Fruit fly (Drosophila melanogaster) whole organism, embryonic: ENCODE measurements around the gene CG14431.

Experiments
- Bgb ChIP-seq: fragments of 200-800 bp; sonication (Bioruptor generic); IDR thresholded peaks from 2 replicates; pipeline ENCODE4 v1.3.6; 2022; ENCODE audit warnings: missing biosample characterization, missing genetic modification characterization; ENCODE audit not compliant: partially characterized antibody
- Blimp-1 ChIP-seq: fragments of 200-800 bp; sonication (Bioruptor generic); optimal IDR thresholded peaks from 3 replicates; lab custom pipeline; 2018; ENCODE audit warnings: missing biosample characterization, missing genetic modification characterization, mild to moderate bottlenecking, moderate library complexity, missing genetic modification reagents
- BtbVII ChIP-seq: fragments of 200-800 bp; sonication (Bioruptor generic); optimal IDR thresholded peaks from 3 replicates; lab custom pipeline; 2017; ENCODE audit warnings: missing biosample characterization, mild to moderate bottlenecking, missing genetic modification characterization
- CG11398 ChIP-seq: fragments of 200-800 bp; sonication (Bioruptor generic); optimal IDR thresholded peaks from 2 replicates; lab custom pipeline; 2016; ENCODE audit warnings: missing biosample characterization, missing genetic modification characterization
- CG12659 ChIP-seq: fragments of 200-800 bp; sonication (Bioruptor generic); optimal IDR thresholded peaks from 3 replicates; lab custom pipeline; 2017; ENCODE audit warnings: mild to moderate bottlenecking, missing biosample characterization, missing genetic modification reagents, missing genetic modification characterization
- CG13775 ChIP-seq: fragments of 200-800 bp; sonication (Bioruptor generic); optimal IDR thresholded peaks from 3 replicates; lab custom pipeline; 2017; ENCODE audit warnings: missing biosample characterization, mild to moderate bottlenecking, missing genetic modification characterization
- CG14441 ChIP-seq: fragments of 200-800 bp; sonication (Bioruptor generic); IDR thresholded peaks from 2 replicates; pipeline ENCODE4 v1.3.6; 2022; ENCODE audit warnings: missing biosample characterization, missing genetic modification characterization
- CG1602 ChIP-seq: fragments of 200-800 bp; sonication (Bioruptor generic); optimal IDR thresholded peaks from 3 replicates; lab custom pipeline; 2016; ENCODE audit warnings: missing biosample characterization, missing genetic modification characterization
- CG18764 ChIP-seq: fragments of 200-800 bp; sonication (Bioruptor generic); optimal IDR thresholded peaks from 3 replicates; lab custom pipeline; 2016; ENCODE audit warnings: missing biosample characterization, missing genetic modification characterization
- CG3163 ChIP-seq: fragments of 200-800 bp; sonication (Bioruptor generic); optimal IDR thresholded peaks from 3 replicates; lab custom pipeline; 2016; ENCODE audit warnings: missing biosample characterization, missing genetic modification characterization
- CG4360 ChIP-seq: fragments of 200-800 bp; sonication (Bioruptor generic); IDR thresholded peaks from 2 replicates; pipeline ENCODE4 v1.3.6; 2022; ENCODE audit warnings: missing biosample characterization, missing genetic modification characterization
- CG5180 ChIP-seq: fragments of 200-800 bp; sonication (Bioruptor generic); optimal IDR thresholded peaks from 3 replicates; lab custom pipeline; 2017; ENCODE audit warnings: missing biosample characterization, missing genetic modification characterization, mild to moderate bottlenecking, moderate library complexity, missing genetic modification reagents
- CG5953 ChIP-seq: fragments of 200-800 bp; sonication (Bioruptor generic); IDR thresholded peaks from 2 replicates; pipeline ENCODE4 v1.3.6; 2022; ENCODE audit warnings: missing biosample characterization, missing genetic modification characterization
- CG7271 ChIP-seq: fragments of 200-800 bp; sonication (Bioruptor generic); optimal IDR thresholded peaks from 2 replicates; lab custom pipeline; 2018; ENCODE audit warnings: missing biosample characterization, mild to moderate bottlenecking, missing genetic modification characterization, moderate library complexity
- CG7357 ChIP-seq: fragments of 200-800 bp; sonication (Bioruptor generic); IDR thresholded peaks from 3 replicates; pipeline ENCODE4 v1.3.6; 2022; ENCODE audit warnings: missing biosample characterization, missing genetic modification characterization
- CG7839 ChIP-seq: fragments of 200-800 bp; sonication (Bioruptor generic); optimal IDR thresholded peaks from 3 replicates; lab custom pipeline; 2018; ENCODE audit warnings: missing biosample characterization, mild to moderate bottlenecking, missing genetic modification characterization, moderate library complexity
- CG8944 ChIP-seq: fragments of 200-800 bp; sonication (Bioruptor generic); optimal IDR thresholded peaks from 3 replicates; lab custom pipeline; 2016; ENCODE audit warnings: missing biosample characterization, missing genetic modification characterization
- CG9727 ChIP-seq: fragments of 200-800 bp; sonication (Bioruptor generic); optimal IDR thresholded peaks from 3 replicates; lab custom pipeline; 2017; ENCODE audit warnings: missing biosample characterization, mild to moderate bottlenecking, missing genetic modification characterization
- CHES-1-like ChIP-seq: fragments of 200-800 bp; sonication (Bioruptor generic); optimal IDR thresholded peaks from 2 replicates; lab custom pipeline; 2016; ENCODE audit warnings: missing biosample characterization, missing genetic modification characterization
- Camta ChIP-seq: fragments of 200-800 bp; sonication (Bioruptor generic); optimal IDR thresholded peaks from 2 replicates; lab custom pipeline; 2016; ENCODE audit warnings: missing biosample characterization, missing genetic modification characterization
- D19A ChIP-seq: fragments of 200-800 bp; optimal IDR thresholded peaks from 3 replicates; lab custom pipeline; 2019; ENCODE audit warnings: missing biosample characterization, mild to moderate bottlenecking, missing genetic modification characterization, moderate library complexity
- Dek ChIP-seq: fragments of 200-800 bp; sonication (Bioruptor generic); optimal IDR thresholded peaks from 3 replicates; lab custom pipeline; 2019; ENCODE audit warnings: missing biosample characterization, mild to moderate bottlenecking, missing genetic modification characterization, moderate library complexity
- Dll ChIP-seq: fragments of 200-800 bp; sonication (Bioruptor generic); IDR thresholded peaks from 4 replicates; pipeline ENCODE4 v1.3.6; 2022; ENCODE audit warnings: missing biosample characterization, missing genetic modification characterization; ENCODE audit not compliant: partially characterized antibody
- E2f1 ChIP-seq: fragments of 200-800 bp; sonication (Bioruptor generic); IDR thresholded peaks from 2 replicates; pipeline ENCODE4 v1.3.6; 2022; ENCODE audit warnings: missing biosample characterization, missing genetic modification characterization
- HHEX ChIP-seq: fragments of 200-800 bp; sonication (Bioruptor generic); optimal IDR thresholded peaks from 3 replicates; lab custom pipeline; 2017; ENCODE audit warnings: missing biosample characterization, mild to moderate bottlenecking, missing genetic modification characterization, missing genetic modification reagents
- Mad ChIP-seq: fragments of 200-800 bp; sonication (Bioruptor generic); optimal IDR thresholded peaks from 2 replicates; lab custom pipeline; 2016; ENCODE audit warnings: missing biosample characterization, missing genetic modification characterization
- Neu2 ChIP-seq: fragments of 200-800 bp; sonication (Bioruptor generic); optimal IDR thresholded peaks from 3 replicates; lab custom pipeline; 2016; ENCODE audit warnings: missing biosample characterization, missing genetic modification characterization, borderline replicate concordance
- Rfx ChIP-seq: fragments of 200-800 bp; sonication (Bioruptor generic); IDR thresholded peaks from 2 replicates; pipeline ENCODE4 v1.3.6; 2022; ENCODE audit warnings: missing biosample characterization, missing genetic modification characterization
- Scr ChIP-seq: fragments of 200-800 bp; sonication (Bioruptor generic); IDR thresholded peaks from 2 replicates; pipeline ENCODE4 v1.3.6; 2022; ENCODE audit warnings: missing biosample characterization, missing genetic modification characterization; ENCODE audit not compliant: partially characterized antibody
- Sox100B ChIP-seq: fragments of 200-800 bp; sonication (Bioruptor generic); optimal IDR thresholded peaks from 3 replicates; lab custom pipeline; 2018; ENCODE audit warnings: missing biosample characterization, mild to moderate bottlenecking, missing genetic modification characterization
- Ssrp ChIP-seq: fragments of 200-800 bp; sonication (Bioruptor generic); optimal IDR thresholded peaks from 2 replicates; lab custom pipeline; 2018; ENCODE audit warnings: missing biosample characterization, mild to moderate bottlenecking, missing genetic modification characterization, moderate library complexity
- Trl ChIP-seq, 3 experiments: fragments of >200 bp in 2 of 3; fragments of 200-800 bp in 1 of 3; sonication (Bioruptor generic) in 1 of 3; optimal IDR thresholded peaks; 2 replicates in 1 of 3; 3 replicates in 2 of 3; lab custom pipeline; 2016 to 2017; ENCODE audit warnings: missing biosample characterization in 1 of 3, missing genetic modification characterization in 1 of 3
- ab ChIP-seq: fragments of 200-800 bp; sonication (Bioruptor generic); optimal IDR thresholded peaks from 2 replicates; lab custom pipeline; 2016; ENCODE audit warnings: missing biosample characterization, missing genetic modification characterization
- ato ChIP-seq: fragments of 200-800 bp; sonication (Bioruptor generic); IDR thresholded peaks from 2 replicates; pipeline ENCODE4 v1.3.6; 2022; ENCODE audit warnings: missing biosample characterization, missing genetic modification characterization; ENCODE audit not compliant: partially characterized antibody
- br ChIP-seq: fragments of >200 bp; optimal IDR thresholded peaks from 2 replicates; lab custom pipeline; 2017
- caup ChIP-seq: fragments of 200-800 bp; sonication (Bioruptor generic); optimal IDR thresholded peaks from 3 replicates; lab custom pipeline; 2017; ENCODE audit warnings: missing biosample characterization, mild to moderate bottlenecking, missing genetic modification characterization, moderate library complexity; ENCODE audit not compliant: severe bottlenecking
- ci ChIP-seq: fragments of 200-800 bp; sonication (Bioruptor generic); IDR thresholded peaks from 3 replicates; pipeline ENCODE4 v1.3.6; 2022; ENCODE audit warnings: missing biosample characterization, missing genetic modification characterization
- crol ChIP-seq: fragments of 200-800 bp; sonication (Bioruptor generic); IDR thresholded peaks from 2 replicates; pipeline ENCODE4 v1.3.6; 2022; ENCODE audit warnings: missing biosample characterization, missing genetic modification characterization
- emc ChIP-seq: fragments of 200-800 bp; sonication (Bioruptor generic); optimal IDR thresholded peaks from 2 replicates; lab custom pipeline; 2016; ENCODE audit warnings: missing biosample characterization, missing genetic modification characterization
- en ChIP-seq: fragments of 200-800 bp; sonication (Bioruptor generic); optimal IDR thresholded peaks from 2 replicates; lab custom pipeline; 2016; ENCODE audit warnings: missing biosample characterization, missing genetic modification characterization
- ewg ChIP-seq: fragments of 200-800 bp; sonication (Bioruptor generic); optimal IDR thresholded peaks from 3 replicates; lab custom pipeline; 2017; ENCODE audit warnings: mild to moderate bottlenecking, missing biosample characterization, missing genetic modification reagents, missing genetic modification characterization
- ind ChIP-seq: fragments of 200-800 bp; sonication (Bioruptor generic); optimal IDR thresholded peaks from 3 replicates; lab custom pipeline; 2016; ENCODE audit warnings: missing biosample characterization, missing genetic modification characterization
- kni ChIP-seq: fragments of 200-800 bp; sonication (Bioruptor generic); optimal IDR thresholded peaks from 3 replicates; lab custom pipeline; 2017; ENCODE audit warnings: mild to moderate bottlenecking, missing biosample characterization, missing genetic modification reagents, missing genetic modification characterization
- pb ChIP-seq: fragments of 200-800 bp; sonication (Bioruptor generic); optimal IDR thresholded peaks from 3 replicates; lab custom pipeline; 2016; ENCODE audit warnings: missing biosample characterization, missing genetic modification characterization
- trh ChIP-seq: fragments of 200-800 bp; sonication (Bioruptor generic); optimal IDR thresholded peaks from 2 replicates; lab custom pipeline; 2016; ENCODE audit warnings: missing biosample characterization, missing genetic modification characterization
- vnd ChIP-seq: fragments of 200-800 bp; sonication (Bioruptor generic); IDR thresholded peaks from 3 replicates; pipeline ENCODE4 v1.3.6; 2022; ENCODE audit warnings: missing biosample characterization, missing genetic modification characterization; ENCODE audit not compliant: partially characterized antibody
- wek ChIP-seq: fragments of 200-800 bp; sonication (Bioruptor generic); optimal IDR thresholded peaks from 3 replicates; lab custom pipeline; 2018; ENCODE audit warnings: missing biosample characterization, mild to moderate bottlenecking, missing genetic modification characterization, moderate library complexity
- z ChIP-seq: fragments of 200-800 bp; sonication (Bioruptor generic); IDR thresholded peaks from 3 replicates; pipeline ENCODE4 v1.3.6; 2022; ENCODE audit warnings: missing biosample characterization, missing genetic modification characterization
- zf30C ChIP-seq: fragments of 200-800 bp; sonication (Bioruptor generic); optimal IDR thresholded peaks from 3 replicates; lab custom pipeline; 2018; ENCODE audit warnings: missing biosample characterization, mild to moderate bottlenecking, missing genetic modification characterization

Gene CG14431

dm6 chrX:6859756-6860412 is 48.2 kb upstream of the CG14431 start (continued):
- peak; percentile 82 for TF ChIP-seq BtbVII (GFP tag; lab: Kevin White, UChicago)
- TF ChIP-seq caup (GFP tag; lab: Kevin White, UChicago) = peak; percentile 73
- TF ChIP-seq CG18764 (GFP tag; lab: Kevin White, UChicago) = peak; percentile 66
- peak; percentile 21 for TF ChIP-seq ewg (GFP tag; lab: Kevin White, UChicago)
- TF ChIP-seq D19A (tag; lab: Kevin White, UChicago) = peak; percentile 80
- TF ChIP-seq CG1602 (GFP tag; lab: Kevin White, UChicago) = no peak
- TF ChIP-seq emc (GFP tag; lab: Kevin White, UChicago) = peak; percentile 71
- TF ChIP-seq Blimp-1 = peak; percentile 71
- no peak for TF ChIP-seq CG4360 (GFP tag; lab: Robert Waterston, UW)
- no peak for TF ChIP-seq CHES-1-like (GFP tag; lab: Kevin White, UChicago)
- TF ChIP-seq Rfx (GFP tag; lab: Robert Waterston, UW) = peak; percentile 88
- peak; percentile 81 for TF ChIP-seq HHEX (GFP tag; lab: Kevin White, UChicago)
- no peak for TF ChIP-seq Scr (GFP tag; lab: Robert Waterston, UW)
- TF ChIP-seq z (GFP tag; lab: Robert Waterston, UW) = no peak
- no peak for TF ChIP-seq Mad (GFP tag; lab: Kevin White, UChicago)
- no peak for TF ChIP-seq Dll (GFP tag; lab: Robert Waterston, UW)
- peak; percentile 45 for TF ChIP-seq CG11398
- peak; percentile 66; the same call in 2 of the 3 replicates for TF ChIP-seq CG7357 (GFP tag; lab: Robert Waterston, UW)
- no peak for TF ChIP-seq br (lab: Kevin White, UChicago)
- no peak for TF ChIP-seq Bgb (GFP tag; lab: Robert Waterston, UW)
- no peak for TF ChIP-seq CG7271 (tag; lab: Kevin White, UChicago)
- TF ChIP-seq CG5180 (GFP tag; lab: Kevin White, UChicago) = peak; percentile 64
- no peak for TF ChIP-seq trh
- no peak for TF ChIP-seq CG3163 (GFP tag; lab: Kevin White, UChicago)
- peak; percentile 80 for TF ChIP-seq Camta (GFP tag; lab: Kevin White, UChicago)
- no peak for TF ChIP-seq ato (GFP tag; lab: Robert Waterston, UW)
- peak; percentile 90 for TF ChIP-seq CG9727 (GFP tag; lab: Kevin White, UChicago)
- TF ChIP-seq vnd (GFP tag; lab: Robert Waterston, UW) = no peak
- TF ChIP-seq CG5953 (GFP tag; lab: Robert Waterston, UW) = no peak
- TF ChIP-seq crol = peak; percentile 97
- peak; percentile 89 for TF ChIP-seq ind
- TF ChIP-seq Trl (optimal IDR thresholded peaks at IDR 0.05; lab: Kevin White, UChicago) = no peak
- TF ChIP-seq Trl (GFP tag; optimal IDR thresholded peaks at IDR 0.05; lab: Kevin White, UChicago) = peak; percentile 78
- TF ChIP-seq ab = no peak
- peak; percentile 60 for TF ChIP-seq CG7839 (tag; lab: Kevin White, UChicago)
- TF ChIP-seq Sox100B (GFP tag; lab: Kevin White, UChicago) = peak; percentile 93
- no peak for TF ChIP-seq wek
- peak; percentile 31; the same call in 1 of the 3 replicates for TF ChIP-seq ci (GFP tag; lab: Robert Waterston, UW)
- no peak for TF ChIP-seq zf30C (GFP tag; lab: Kevin White, UChicago)
- TF ChIP-seq Dek (tag; lab: Kevin White, UChicago) = peak; percentile 25
- peak; percentile 41 for TF ChIP-seq kni (GFP tag; lab: Kevin White, UChicago)
- TF ChIP-seq en (GFP tag; lab: Kevin White, UChicago) = peak; percentile 80
- peak; percentile 53 for TF ChIP-seq CG12659 (GFP tag; lab: Kevin White, UChicago)
- peak; percentile 65 for TF ChIP-seq E2f1 (GFP tag; lab: Robert Waterston, UW)
- TF ChIP-seq CG13775 = peak; percentile 64
- TF ChIP-seq CG8944 (GFP tag; lab: Kevin White, UChicago) = no peak
- no peak for TF ChIP-seq pb
- peak; percentile 70 for TF ChIP-seq CG14441
- TF ChIP-seq Ssrp (tag; lab: Kevin White, UChicago) = peak; percentile 85
- TF ChIP-seq Neu2 (GFP tag; lab: Kevin White, UChicago) = peak; percentile 7
